Fruit fly (Drosophila melanogaster): Measurements from ENCODE around the gene CLIP-190.

CLIP-190 gene

DNA sequence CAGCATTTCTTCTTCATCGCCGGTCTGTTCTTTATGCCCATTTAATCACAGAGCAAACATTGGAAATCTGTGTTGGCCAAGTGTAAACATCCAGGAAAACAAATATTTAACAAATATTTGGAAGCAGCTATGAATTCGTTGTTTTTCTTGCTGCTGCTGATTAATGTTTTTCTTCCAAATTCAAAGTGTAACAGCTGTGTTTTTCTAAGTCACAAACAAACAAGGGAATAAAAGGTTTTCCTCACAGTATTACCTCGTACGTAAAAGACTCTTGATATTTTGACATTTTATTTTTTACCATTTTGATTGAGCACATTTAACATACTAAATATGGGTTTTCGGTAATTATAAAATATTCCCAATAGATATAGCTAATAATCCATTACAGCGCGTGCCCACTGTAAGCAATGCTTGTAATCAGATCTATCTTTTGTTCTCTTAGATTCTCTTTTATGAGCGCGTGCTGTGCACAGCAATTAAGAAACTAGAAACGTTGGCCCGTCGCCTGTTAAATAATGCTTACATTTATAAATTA, 5.7 kb upstream of the CLIP-190 start (continued):
- TF ChIP-seq CG7963 (GFP tag; IDR thresholded peaks at IDR 0.05; ENCODE audit: partially characterized antibody) (no peak), lbe (GFP tag; optimal IDR thresholded peaks at IDR 0.05) (no peak), disco-r (GFP tag; optimal IDR thresholded peaks at IDR 0.05) (peak; percentile 80), dan (GFP tag; IDR thresholded peaks at IDR 0.05) (no peak; the same call in 1 of the 2 replicates), CG11560 (tag; IDR thresholded peaks at IDR 0.05) (peak; percentile 83), CG11695 (GFP tag; IDR thresholded peaks at IDR 0.05) (peak; percentile 94), CG31224 (GFP tag; IDR thresholded peaks at IDR 0.05) (peak; percentile 79), CG7357 (GFP tag; IDR thresholded peaks at IDR 0.05) (peak; percentile 87), Gsc (GFP tag; IDR thresholded peaks at IDR 0.05) (no peak; the same call in 1 of the 2 replicates), CG8478 (optimal IDR thresholded peaks at IDR 0.05) (no peak), tll (GFP tag; optimal IDR thresholded peaks at IDR 0.05) (peak in 1 of 2 experiments; percentile 98), grn (GFP tag; optimal IDR thresholded peaks at IDR 0.05) (peak; percentile 99), ems (GFP tag; optimal IDR thresholded peaks at IDR 0.05) (peak; percentile 96), Mes4 (GFP tag; optimal IDR thresholded peaks at IDR 0.05) (peak; percentile 83), Ravus (GFP tag; IDR thresholded peaks at IDR 0.05) (peak; percentile 77), gcm (GFP tag; optimal IDR thresholded peaks at IDR 0.05) (peak; percentile 90), CG17829 (tag; optimal IDR thresholded peaks at IDR 0.05) (peak; percentile 96), CG4328 (GFP tag; optimal IDR thresholded peaks at IDR 0.05) (peak; percentile 97), Max (GFP tag; optimal IDR thresholded peaks at IDR 0.05) (peak; percentile 99), CG14050 (GFP tag; IDR thresholded peaks at IDR 0.05) (peak; percentile 89), unpg (GFP tag; optimal IDR thresholded peaks at IDR 0.05) (peak; percentile 96), ATbp (GFP tag; optimal IDR thresholded peaks at IDR 0.05) (peak; percentile 88), croc (GFP tag; conservative IDR thresholded peaks at IDR 0.05) (peak; percentile 87), Sin3A (optimal IDR thresholded peaks at IDR 0.05) (no peak), sd (tag; optimal IDR thresholded peaks at IDR 0.05) (peak; percentile 95), Lim3 (GFP tag; IDR thresholded peaks at IDR 0.05) (peak; percentile 71; the same call in 1 of the 2 replicates), knrl (GFP tag; IDR thresholded peaks at IDR 0.05; ENCODE audit: partially characterized antibody) (no peak), CG18476 (GFP tag; optimal IDR thresholded peaks at IDR 0.05) (peak; percentile 96), Camta (GFP tag; optimal IDR thresholded peaks at IDR 0.05) (peak; percentile 99), Xrp1 (GFP tag; IDR thresholded peaks at IDR 0.05) (peak; percentile 97), dpn (GFP tag; optimal IDR thresholded peaks at IDR 0.05) (peak; percentile 93 to 98), trem (tag; optimal IDR thresholded peaks at IDR 0.05) (peak; percentile 90), E2f1 (GFP tag; IDR thresholded peaks at IDR 0.05) (peak; percentile 92), corto (GFP tag; optimal IDR thresholded peaks at IDR 0.05) (no peak), CG11085 (GFP tag; IDR thresholded peaks at IDR 0.05) (peak; percentile 87), scrt (GFP tag; optimal IDR thresholded peaks at IDR 0.05) (peak; percentile 90), CG4404 (GFP tag; IDR thresholded peaks at IDR 0.05) (no peak; the same call in none of the 2 replicates), NC2β (GFP tag; optimal IDR thresholded peaks at IDR 0.05) (peak; percentile 87), fd102C (GFP tag; optimal IDR thresholded peaks at IDR 0.05) (peak; percentile 97), CG12155 (GFP tag; optimal IDR thresholded peaks at IDR 0.05) (peak; percentile 91), CG12391 (tag; optimal IDR thresholded peaks at IDR 0.05) (peak; percentile 95), CTCF (GFP tag; optimal IDR thresholded peaks at IDR 0.05) (peak; percentile 75), sob (GFP tag; IDR thresholded peaks at IDR 0.05) (peak; percentile 94), lab (GFP tag; optimal IDR thresholded peaks at IDR 0.05) (peak; percentile 99), kay (GFP tag; optimal IDR thresholded peaks at IDR 0.05) (peak; percentile 98), CG7556 (GFP tag; optimal IDR thresholded peaks at IDR 0.05) (peak; percentile 91), CG6175 (GFP tag; IDR thresholded peaks at IDR 0.05) (peak; percentile 78; the same call in 2 of the 3 replicates), so (GFP tag; IDR thresholded peaks at IDR 0.05) (peak; percentile 94), CG6689 (GFP tag; IDR thresholded peaks at IDR 0.05) (peak; percentile 95), chinmo (GFP tag; IDR thresholded peaks at IDR 0.05; ENCODE audit: partially characterized antibody) (0 out of 4 replicates have a peak, but pooled peaks have one; percentile 14), HHEX (GFP tag; optimal IDR thresholded peaks at IDR 0.05) (peak; percentile 99)
